Worm (Caenorhabditis elegans) whole organism, L4/young adult: ENCODE results near the gene W04H10.2.

Experiments used
- W03F9.2 ChIP-seq: fragments of 150-350 bp; optimal IDR thresholded peaks from 2 replicates; lab custom pipeline; 2014; ENCODE audit warnings: missing biosample characterization, missing genetic modification characterization
- him-1 ChIP-seq: sonication (generic microtip); optimal IDR thresholded peaks from 2 replicates; lab custom pipeline; 2016; ENCODE audit warnings: missing genotype, missing genetic modification reagents, missing genetic modification characterization, missing compliant biosample characterization

- TF ChIP-seq him-1 (no peak), W03F9.2 (no peak)
Measured at ce11 chrII:581983-582382, 23.4 kb upstream of the W04H10.2 start.
